Worm (Caenorhabditis elegans) whole organism, midembryonic: Measurements from ENCODE around the gene srx-111.

Experiments
- cog-1 ChIP-seq: sonication (generic microtip); optimal IDR thresholded peaks from 2 replicates; lab custom pipeline; 2016; ENCODE audit warnings: missing genetic modification characterization, missing compliant biosample characterization
- flt-1 ChIP-seq: fragments of 200-800 bp; sonication (Bioruptor generic); IDR thresholded peaks from 2 replicates; pipeline ENCODE4 v1.3.6; 2022; ENCODE audit warnings: missing genetic modification characterization, missing compliant biosample characterization
- med-1 ChIP-seq: sonication (generic microtip); optimal IDR thresholded peaks from 2 replicates; lab custom pipeline; 2017; ENCODE audit warnings: missing genetic modification characterization, mild to moderate bottlenecking, missing compliant biosample characterization, antibody characterized with exemption, missing genetic modification reagents; ENCODE audit not compliant: insufficient read depth
- ztf-29 ChIP-seq: fragments of 200-800 bp; sonication (Bioruptor generic); IDR thresholded peaks from 2 replicates; pipeline ENCODE4 v1.3.6; 2022; ENCODE audit warnings: missing genetic modification reagents, missing genetic modification characterization, missing compliant biosample characterization

DNA sequence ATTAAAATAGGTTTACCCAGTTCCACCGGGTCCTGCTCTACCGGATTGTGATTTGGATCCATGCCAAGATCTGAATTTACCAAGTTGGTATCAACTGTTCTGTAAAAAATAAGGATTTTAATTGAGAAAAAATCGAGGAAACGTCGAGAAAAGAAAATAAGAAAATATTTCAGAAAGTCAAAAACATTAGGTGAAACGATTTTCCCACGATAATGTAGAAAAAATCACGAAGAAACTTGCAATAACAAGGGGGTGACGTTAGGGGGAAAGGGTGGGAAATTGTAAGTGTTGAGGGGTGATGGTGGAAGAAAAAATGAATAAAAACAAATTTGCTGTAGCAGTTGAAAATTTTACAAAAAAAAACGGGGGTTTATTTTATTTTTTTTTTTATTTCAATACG is 15.5 kb downstream of the srx-111 start, which contains the start of gene T24E12.10:
- TF ChIP-seq cog-1 (tag; lab: Kevin White, UChicago) (no peak), med-1 (GFP tag; lab: Kevin White, UChicago) (no peak), ztf-29 (GFP tag; lab: Robert Waterston, UW) (no peak), flt-1 (GFP tag; lab: Robert Waterston, UW) (no peak)
